Fruit fly (Drosophila melanogaster): ENCODE data around the gene smp-30.

smp-30 gene

DNA sequence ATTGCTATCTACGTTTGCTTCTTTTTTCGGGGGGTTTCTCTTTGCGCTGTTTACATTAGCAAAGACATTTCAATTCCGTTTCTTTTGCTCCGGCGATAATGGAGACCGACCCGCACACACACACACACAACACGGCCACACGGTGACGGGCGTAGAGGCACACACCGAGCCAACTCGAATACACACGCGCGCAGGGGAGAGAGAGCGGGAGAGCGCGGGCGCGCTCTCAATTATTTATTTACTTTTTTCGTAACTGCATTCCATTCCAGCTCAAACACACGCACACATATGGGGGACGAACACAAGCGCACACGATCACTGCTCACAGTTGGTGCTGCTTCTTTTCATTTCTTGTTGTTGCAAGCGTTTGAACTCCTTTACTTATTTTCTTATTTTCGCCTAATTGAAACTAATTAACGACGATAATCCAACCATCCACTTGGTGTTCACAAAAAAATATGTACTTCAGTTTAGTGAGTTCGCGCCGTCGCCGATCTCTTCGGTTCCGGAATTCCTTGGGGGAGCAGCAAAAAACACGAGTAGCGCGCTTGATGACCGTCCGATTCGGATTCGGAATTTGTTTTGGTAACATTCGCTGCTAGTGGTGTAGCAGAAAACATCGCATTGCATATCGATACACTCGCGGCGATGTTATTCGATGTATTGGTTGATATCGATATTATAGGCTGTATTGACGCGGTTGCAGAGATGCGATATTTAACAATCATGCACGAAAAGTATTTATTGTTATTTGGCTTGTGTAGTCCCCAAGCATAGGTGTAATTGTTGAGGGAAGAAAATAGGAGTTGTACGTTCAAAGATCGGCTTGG is 27.2 kb downstream of the smp-30 start, which contains the start of gene kibra (continued):
- TF ChIP-seq Asciz (GFP tag; optimal IDR thresholded peaks at IDR 0.05) (peak; percentile 21), Sox100B (GFP tag; optimal IDR thresholded peaks at IDR 0.05) (peak; percentile 9), zfh1 (GFP tag; IDR thresholded peaks at IDR 0.05) (no peak), stwl (tag; optimal IDR thresholded peaks at IDR 0.05) (peak; percentile 76), h (optimal IDR thresholded peaks at IDR 0.05) (no peak), CG18599 (GFP tag; optimal IDR thresholded peaks at IDR 0.05) (peak; percentile 48), Xbp1 (GFP tag; optimal IDR thresholded peaks at IDR 0.05) (peak; percentile 73), Hey (tag; optimal IDR thresholded peaks at IDR 0.05) (peak; percentile 19), gem (tag; optimal IDR thresholded peaks at IDR 0.05) (peak; percentile 73), Gsc (GFP tag; IDR thresholded peaks at IDR 0.05) (no peak), D (optimal IDR thresholded peaks at IDR 0.05) (no peak), D (GFP tag; optimal IDR thresholded peaks at IDR 0.05) (peak; percentile 48), CG6689 (GFP tag; IDR thresholded peaks at IDR 0.05) (no peak), CG1647 (GFP tag; optimal IDR thresholded peaks at IDR 0.05) (peak; percentile 74), CG18262 (tag; optimal IDR thresholded peaks at IDR 0.05) (peak; percentile 44), CG10959 (GFP tag; IDR thresholded peaks at IDR 0.05) (no peak), CG17385 (GFP tag; optimal IDR thresholded peaks at IDR 0.05) (peak; percentile 82), HmgD (GFP tag; optimal IDR thresholded peaks at IDR 0.05) (peak; percentile 95), sob (GFP tag; IDR thresholded peaks at IDR 0.05) (no peak), slbo (GFP tag; IDR thresholded peaks at IDR 0.05) (no peak), dmrt11E (tag; optimal IDR thresholded peaks at IDR 0.05) (peak; percentile 37), aop (GFP tag; IDR thresholded peaks at IDR 0.05) (no peak), bbx (GFP tag; IDR thresholded peaks at IDR 0.05; ENCODE audit: partially characterized antibody) (no peak), gsb-n (tag; optimal IDR thresholded peaks at IDR 0.05) (peak; percentile 25), zen (tag; optimal IDR thresholded peaks at IDR 0.05) (peak; percentile 80), CG8944 (GFP tag; optimal IDR thresholded peaks at IDR 0.05) (peak; percentile 81), trh (GFP tag; optimal IDR thresholded peaks at IDR 0.05) (peak; percentile 30), crp (GFP tag; optimal IDR thresholded peaks at IDR 0.05) (no peak), sens (GFP tag) (peak; percentile 94), CG8281 (tag; optimal IDR thresholded peaks at IDR 0.05) (no peak), CG14965 (GFP tag; optimal IDR thresholded peaks at IDR 0.05; ENCODE audit: borderline replicate concordance) (peak; percentile 43), Ssrp (tag; optimal IDR thresholded peaks at IDR 0.05) (peak; percentile 43), unpg (GFP tag; optimal IDR thresholded peaks at IDR 0.05) (peak; percentile 52), CG31441 (GFP tag; IDR thresholded peaks at IDR 0.05) (no peak), bsh (GFP tag; optimal IDR thresholded peaks at IDR 0.05) (peak in 1 of 2 experiments; percentile 52), CG7928 (GFP tag; optimal IDR thresholded peaks at IDR 0.05) (peak; percentile 28), dmrt99B (tag; optimal IDR thresholded peaks at IDR 0.05) (peak; percentile 51), Elba2 (GFP tag; optimal IDR thresholded peaks at IDR 0.05) (peak; percentile 18), Xrp1 (GFP tag; IDR thresholded peaks at IDR 0.05) (no peak), luna (GFP tag; optimal IDR thresholded peaks at IDR 0.05) (peak; percentile 75), CG17912 (GFP tag; optimal IDR thresholded peaks at IDR 0.05) (peak; percentile 56), ato (GFP tag; IDR thresholded peaks at IDR 0.05; ENCODE audit: partially characterized antibody) (no peak), CG13775 (GFP tag; optimal IDR thresholded peaks at IDR 0.05) (peak; percentile 57), shn (GFP tag; optimal IDR thresholded peaks at IDR 0.05) (peak; percentile 69), bab2 (GFP tag; optimal IDR thresholded peaks at IDR 0.05) (peak; percentile 72), CG10565 (GFP tag; optimal IDR thresholded peaks at IDR 0.05) (no peak), pan (optimal IDR thresholded peaks at IDR 0.05) (no peak), pan (GFP tag; optimal IDR thresholded peaks at IDR 0.05 in 1 of 2, IDR thresholded peaks at IDR 0.05 in 1 of 2) (no peak), Dfd (GFP tag; optimal IDR thresholded peaks at IDR 0.05) (peak in 1 of 2 experiments; percentile 60), TFAM (GFP tag; optimal IDR thresholded peaks at IDR 0.05) (no peak)

Measured in whole organism, embryonic.